Worm (Caenorhabditis elegans) whole organism, L4 larva: Measurements from ENCODE around the gene srt-69.

Experiments
- D1046.2 ChIP-seq: fragments of 200-800 bp; sonication (Bioruptor generic); IDR thresholded peaks from 2 replicates; pipeline ENCODE4 v1.3.6; 2022; ENCODE audit warnings: missing genetic modification characterization, missing compliant biosample characterization
- F10B5.3 ChIP-seq: sonication (generic microtip); optimal IDR thresholded peaks from 2 replicates; lab custom pipeline; 2016; ENCODE audit warnings: mild to moderate bottlenecking, missing genetic modification characterization, missing compliant biosample characterization
- T20F7.1 ChIP-seq: fragments of 200-800 bp; sonication (Bioruptor generic); optimal IDR thresholded peaks from 2 replicates; lab custom pipeline; 2018; ENCODE audit warnings: mild to moderate bottlenecking, missing genetic modification characterization, missing compliant biosample characterization
- Y48G9A.11 ChIP-seq: fragments of 200-800 bp; sonication (Bioruptor generic); IDR thresholded peaks from 2 replicates; pipeline ENCODE4 v1.3.6; 2022; ENCODE audit warnings: missing genetic modification reagents, missing genetic modification characterization, missing compliant biosample characterization
- Y5F2A.4 ChIP-seq: fragments of 200-800 bp; sonication (Bioruptor generic); optimal IDR thresholded peaks from 2 replicates; lab custom pipeline; 2018; ENCODE audit warnings: mild to moderate bottlenecking, missing genetic modification characterization, missing compliant biosample characterization
- ZK546.5 ChIP-seq, 2 experiments: sonication (generic microtip); optimal IDR thresholded peaks; 2 replicates each; lab custom pipeline; 2017; ENCODE audit warnings: missing biosample characterization in 2 of 2, missing genetic modification characterization in 2 of 2
- aha-1 ChIP-seq: fragments of 150-350 bp; peaks from one replicate; lab custom pipeline; 2014; ENCODE audit warnings: missing biosample characterization, missing genetic modification characterization
- arid-1 ChIP-seq: fragments of 200-800 bp; sonication (Bioruptor generic); conservative IDR thresholded peaks from 2 replicates; pipeline ENCODE4 v1.3.6; 2022; ENCODE audit warnings: missing genetic modification reagents, missing genetic modification characterization, missing compliant biosample characterization
- attf-4 ChIP-seq: sonication (generic microtip); optimal IDR thresholded peaks from 3 replicates; lab custom pipeline; 2017; ENCODE audit warnings: missing biosample characterization, missing genetic modification characterization
- ceh-32 ChIP-seq: sonication (generic microtip); optimal IDR thresholded peaks from 2 replicates; lab custom pipeline; 2016; ENCODE audit warnings: mild to moderate bottlenecking, missing genetic modification characterization, missing compliant biosample characterization; ENCODE audit not compliant: poor library complexity
- ceh-44 ChIP-seq: fragments of 200-800 bp; sonication (Bioruptor generic); IDR thresholded peaks from 2 replicates; pipeline ENCODE4 v1.3.6; 2022; ENCODE audit warnings: missing genetic modification reagents, missing genetic modification characterization, missing compliant biosample characterization
- ctbp-1 ChIP-seq: fragments of 200-800 bp; sonication (Bioruptor generic); IDR thresholded peaks from 2 replicates; pipeline ENCODE4 v1.3.6; 2022; ENCODE audit warnings: missing genetic modification reagents, missing genetic modification characterization, missing compliant biosample characterization
- daf-12 ChIP-seq: fragments of 150-350 bp; optimal IDR thresholded peaks from 2 replicates; lab custom pipeline; 2014; ENCODE audit warnings: missing biosample characterization, missing genetic modification reagents, missing genetic modification characterization
- daf-16 ChIP-seq, 3 experiments: sonication (generic microtip); optimal IDR thresholded peaks; 2 replicates each; lab custom pipeline; 2016 to 2017; ENCODE audit warnings: missing genetic modification characterization in 3 of 3, missing genetic modification reagents in 3 of 3, mild to moderate bottlenecking in 2 of 3, missing compliant biosample characterization in 2 of 3, missing biosample characterization in 1 of 3, moderate library complexity in 1 of 3
- dmd-6 ChIP-seq: fragments of 200-800 bp; sonication (Bioruptor generic); IDR thresholded peaks from 2 replicates; pipeline ENCODE4 v1.3.6; 2022; ENCODE audit warnings: missing genetic modification reagents, missing genetic modification characterization, missing compliant biosample characterization
- dmd-9 ChIP-seq: fragments of 200-800 bp; sonication (Bioruptor generic); IDR thresholded peaks from 2 replicates; pipeline ENCODE4 v1.3.6; 2022; ENCODE audit warnings: missing genetic modification reagents, missing genetic modification characterization, missing compliant biosample characterization
- dpl-1 ChIP-seq: fragments of 150-350 bp; optimal IDR thresholded peaks from 2 replicates; lab custom pipeline; 2014; ENCODE audit warnings: missing biosample characterization, missing genetic modification reagents, missing genetic modification characterization
- dve-1 ChIP-seq: sonication (generic microtip); optimal IDR thresholded peaks from 2 replicates; lab custom pipeline; 2017; ENCODE audit warnings: antibody characterized with exemption, mild to moderate bottlenecking, missing genetic modification characterization, missing compliant biosample characterization; ENCODE audit not compliant: insufficient read depth
- egl-27 ChIP-seq: sonication (generic microtip); optimal IDR thresholded peaks from 3 replicates; lab custom pipeline; 2017; ENCODE audit warnings: missing biosample characterization, missing genetic modification reagents, missing genetic modification characterization
- hif-1 ChIP-seq, 2 experiments: sonication (generic microtip); optimal IDR thresholded peaks; 2 replicates each; lab custom pipeline; 2016 to 2017; ENCODE audit warnings: missing compliant biosample characterization in 2 of 2, missing genetic modification characterization in 2 of 2, missing genetic modification reagents in 2 of 2, missing genotype in 2 of 2, mild to moderate bottlenecking in 1 of 2
- hlh-11 ChIP-seq: fragments of 200-800 bp; sonication (Bioruptor generic); optimal IDR thresholded peaks from 2 replicates; lab custom pipeline; 2018; ENCODE audit warnings: mild to moderate bottlenecking, missing genetic modification characterization, missing compliant biosample characterization
- lim-7 ChIP-seq: fragments of 200-800 bp; sonication (Bioruptor generic); IDR thresholded peaks from 2 replicates; pipeline ENCODE4 v1.3.6; 2022; ENCODE audit warnings: missing genetic modification characterization, missing compliant biosample characterization
- lin-15B ChIP-seq: fragments of 150-350 bp; sonication (generic microtip); optimal IDR thresholded peaks from 3 replicates; lab custom pipeline; 2014; ENCODE audit warnings: missing biosample characterization, missing genetic modification characterization
- lin-38 ChIP-seq: fragments of 200-800 bp; sonication (Bioruptor generic); IDR thresholded peaks from 2 replicates; pipeline ENCODE4 v1.3.6; 2022; ENCODE audit warnings: missing genetic modification reagents, missing genetic modification characterization, missing compliant biosample characterization
- lir-3 ChIP-seq: sonication (generic microtip); optimal IDR thresholded peaks from 2 replicates; lab custom pipeline; 2016; ENCODE audit warnings: mild to moderate bottlenecking, missing genetic modification characterization, missing compliant biosample characterization
- madf-9 ChIP-seq: fragments of 200-800 bp; sonication (Bioruptor generic); conservative IDR thresholded peaks from 2 replicates; pipeline ENCODE4 v1.3.6; 2022; ENCODE audit warnings: missing genetic modification reagents, missing genetic modification characterization, missing compliant biosample characterization
- mdl-1 ChIP-seq, 2 experiments: fragments of 150-350 bp in 1 of 2; sonication (generic microtip) in 1 of 2; optimal IDR thresholded peaks; 2 replicates each; lab custom pipeline; 2014 to 2017; ENCODE audit warnings: missing biosample characterization in 2 of 2, missing genetic modification characterization in 2 of 2
- mep-1 ChIP-seq: fragments of 150-350 bp; sonication (generic microtip); optimal IDR thresholded peaks from 3 replicates; lab custom pipeline; 2014; ENCODE audit warnings: missing biosample characterization, missing genetic modification characterization
- nhr-11 ChIP-seq: fragments of 150-350 bp; optimal IDR thresholded peaks from 2 replicates; lab custom pipeline; 2014; ENCODE audit warnings: missing biosample characterization, missing genetic modification characterization
- nhr-111 ChIP-seq: fragments of 200-800 bp; sonication (Bioruptor generic); optimal IDR thresholded peaks from 2 replicates; lab custom pipeline; 2018; ENCODE audit warnings: mild to moderate bottlenecking, missing genetic modification characterization, missing compliant biosample characterization
- nhr-237 ChIP-seq: sonication (generic microtip); optimal IDR thresholded peaks from 2 replicates; lab custom pipeline; 2017; ENCODE audit warnings: missing biosample characterization, missing genetic modification characterization
- nhr-28 ChIP-seq: fragments of 150-350 bp; optimal IDR thresholded peaks from 2 replicates; lab custom pipeline; 2014; ENCODE audit warnings: missing biosample characterization, missing genetic modification characterization
- nhr-77 ChIP-seq: fragments of 150-350 bp; optimal IDR thresholded peaks from 2 replicates; lab custom pipeline; 2014; ENCODE audit warnings: missing biosample characterization, missing genetic modification characterization
- rbr-2 ChIP-seq: sonication (generic microtip); optimal IDR thresholded peaks from 2 replicates; lab custom pipeline; 2016; ENCODE audit warnings: missing genotype, missing genetic modification characterization, missing compliant biosample characterization
- skn-1 ChIP-seq: fragments of 150-350 bp; optimal IDR thresholded peaks from 2 replicates; lab custom pipeline; 2014; ENCODE audit warnings: missing biosample characterization, missing genetic modification characterization
- snpc-4 ChIP-seq: fragments of 150-350 bp; optimal IDR thresholded peaks from 2 replicates; lab custom pipeline; 2014; ENCODE audit warnings: missing biosample characterization, missing genetic modification characterization
- spr-1 ChIP-seq: sonication (generic microtip); optimal IDR thresholded peaks from 2 replicates; lab custom pipeline; 2016; ENCODE audit warnings: mild to moderate bottlenecking, missing genetic modification characterization, missing compliant biosample characterization
- unc-130 ChIP-seq: sonication (generic microtip); optimal IDR thresholded peaks from 2 replicates; lab custom pipeline; 2016; ENCODE audit warnings: missing genetic modification reagents, missing genetic modification characterization, missing compliant biosample characterization
- unc-39 ChIP-seq: sonication (generic microtip); optimal IDR thresholded peaks from 2 replicates; lab custom pipeline; 2017; ENCODE audit warnings: missing biosample characterization, missing genetic modification characterization
- unc-62 ChIP-seq, 3 experiments: fragments of 150-350 bp in 1 of 3; sonication (generic microtip); optimal IDR thresholded peaks in 2 of 3; peaks in 1 of 3; 1 replicate in 1 of 3; 2 replicates in 2 of 3; lab custom pipeline; 2014 to 2017; ENCODE audit warnings: missing biosample characterization in 3 of 3, missing genetic modification characterization in 3 of 3, missing genetic modification reagents in 3 of 3, missing genotype in 1 of 3
- zag-1 ChIP-seq: fragments of 150-350 bp; optimal IDR thresholded peaks from 2 replicates; lab custom pipeline; 2014; ENCODE audit warnings: missing biosample characterization, missing genetic modification characterization
- ztf-7 ChIP-seq: fragments of 150-350 bp; optimal IDR thresholded peaks from 2 replicates; lab custom pipeline; 2014; ENCODE audit warnings: missing biosample characterization, missing genetic modification characterization

srt-69 gene

ce11 chrV:5239404-5239803 lies 26.1 kb downstream of the srt-69 start, which contains the start of gene C52A10.3:
Gene C52A10.3, minus strand, starts transcription at chrV:5239504.
- TF ChIP-seq ceh-44 (GFP tag; lab: Robert Waterston, UW) (no peak), egl-27 (no peak), daf-12 (tag; lab: Kevin White, UChicago) (no peak), madf-9 (GFP tag; lab: Robert Waterston, UW) (no peak), zag-1 (tag; lab: Kevin White, UChicago) (no peak), snpc-4 (tag; lab: Kevin White, UChicago) (no peak), ceh-32 (tag; lab: Kevin White, UChicago) (no peak), ZK546.5 (tag; optimal IDR thresholded peaks at IDR 0.05; lab: Kevin White, UChicago) (no peak), Y48G9A.11 (GFP tag; lab: Robert Waterston, UW) (no peak), skn-1 (tag; lab: Kevin White, UChicago) (no peak), lin-38 (no peak), nhr-77 (tag; lab: Kevin White, UChicago) (no peak), attf-4 (tag; lab: Kevin White, UChicago) (no peak), mep-1 (tag; lab: Kevin White, UChicago) (no peak), arid-1 (GFP tag; lab: Robert Waterston, UW) (no peak)
- TF ChIP-seq, all 104 proteins: peak for 0

- TF ChIP-seq nhr-28 (tag; lab: Kevin White, UChicago) = peak; percentile 69
- TF ChIP-seq lin-38 = no peak
- TF ChIP-seq ctbp-1 (GFP tag; lab: Robert Waterston, UW) = no peak
- TF ChIP-seq spr-1 (tag; lab: Kevin White, UChicago) = no peak
- no peak for TF ChIP-seq hlh-11 (tag; lab: Kevin White, UChicago)
- TF ChIP-seq nhr-237 (tag; lab: Kevin White, UChicago) = no peak
- TF ChIP-seq ztf-7 (tag; lab: Kevin White, UChicago) = no peak
These were observed 28.4 kb downstream of the srt-69 start, which contains the start of gene cest-35.2 for ce11 chrV:5237116-5237515. Gene cest-35.2, minus strand, starts transcription at chrV:5237216.

ce11 chrV:5233777-5234176 lies 31.7 kb downstream of the srt-69 start, which contains the start of gene cest-32:
Gene cest-32, minus strand, starts transcription at chrV:5233891.
- TF ChIP-seq dve-1 (tag; lab: Kevin White, UChicago) = peak; percentile 2
- TF ChIP-seq nhr-111 (GFP tag; lab: Kevin White, UChicago) = no peak
- TF ChIP-seq Y5F2A.4 = no peak

- no peak for TF ChIP-seq attf-4 (tag; lab: Kevin White, UChicago)
- TF ChIP-seq F10B5.3 (tag; lab: Kevin White, UChicago) = no peak
- peak in 1 of 2 experiments; percentile 85 for TF ChIP-seq unc-62 (GFP tag; optimal IDR thresholded peaks at IDR 0.05 in 1 of 2; lab: Kevin White, UChicago)
- no peak for TF ChIP-seq unc-62 (tag; optimal IDR thresholded peaks at IDR 0.05; lab: Kevin White, UChicago)
- TF ChIP-seq nhr-28 (tag; lab: Kevin White, UChicago) = peak; percentile 21
These were observed 37.0 kb downstream of the srt-69 start for ce11 chrV:5228513-5228912.

- TF ChIP-seq mdl-1 (tag; optimal IDR thresholded peaks at IDR 0.05; lab: Kevin White, UChicago) (peak in 1 of 2 experiments; percentile 3), lim-7 (GFP tag; lab: Robert Waterston, UW) (no peak)
These were observed 39.8 kb downstream of the srt-69 start for ce11 chrV:5225660-5226059.

- peak; percentile 6 for TF ChIP-seq nhr-28 (tag; lab: Kevin White, UChicago)
- TF ChIP-seq rbr-2 = no peak
- no peak for TF ChIP-seq unc-130 (GFP tag; lab: Kevin White, UChicago)
- no peak for TF ChIP-seq nhr-11 (tag; lab: Kevin White, UChicago)
- no peak for TF ChIP-seq dpl-1 (GFP tag; lab: Kevin White, UChicago)
- no peak for TF ChIP-seq D1046.2
- no peak for TF ChIP-seq daf-16 (GFP tag; optimal IDR thresholded peaks at IDR 0.05; lab: Kevin White, UChicago)
- TF ChIP-seq daf-16 (tag; optimal IDR thresholded peaks at IDR 0.05; lab: Kevin White, UChicago) = no peak
- TF ChIP-seq lir-3 = no peak
- no peak for TF ChIP-seq nhr-77 (tag; lab: Kevin White, UChicago)
- no peak for TF ChIP-seq lin-15B (tag; lab: Kevin White, UChicago)
- no peak for TF ChIP-seq T20F7.1
- TF ChIP-seq dmd-9 = no peak
- peak; percentile 49 for TF ChIP-seq dmd-6
- TF ChIP-seq hif-1 (tag; optimal IDR thresholded peaks at IDR 0.05; lab: Kevin White, UChicago) = no peak
- no peak for TF ChIP-seq unc-39 (tag; lab: Kevin White, UChicago)
- no peak for TF ChIP-seq mep-1 (tag; lab: Kevin White, UChicago)
- TF ChIP-seq aha-1 (tag; lab: Kevin White, UChicago) = peak; percentile 87
These were observed 42.4 kb downstream of the srt-69 start, which contains the start of gene Y49G5B.1 for ce11 chrV:5223044-5223443. Gene Y49G5B.1, plus strand, starts transcription at chrV:5223367.
